Worm (Caenorhabditis elegans): ENCODE results near the gene ast-1.

DNA sequence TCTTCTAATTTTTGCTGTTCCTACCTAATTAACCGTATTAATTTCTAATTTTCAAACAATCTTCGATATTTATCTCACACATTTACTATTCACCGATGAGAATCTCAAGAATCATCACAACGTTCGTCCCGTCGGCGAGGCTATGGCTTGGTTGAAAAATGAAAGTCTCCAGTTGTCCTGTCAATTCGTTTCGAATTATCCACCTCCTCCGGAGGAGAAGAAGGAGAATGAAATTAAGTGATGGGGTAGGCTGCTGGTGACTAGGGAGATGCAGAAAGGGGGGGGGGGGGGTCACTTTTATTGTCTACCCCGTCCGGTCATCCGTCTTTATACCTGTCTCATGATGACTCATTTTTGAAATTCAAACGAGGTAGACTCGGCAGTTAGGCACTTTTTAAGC is 17.7 kb upstream of the ast-1 start:
- no peak for TF ChIP-seq snpc-4 (GFP tag; optimal IDR thresholded peaks at IDR 0.05)
- TF ChIP-seq snpc-4 (tag; optimal IDR thresholded peaks at IDR 0.05), result no peak
- no peak for TF ChIP-seq Y56A3A.18 (GFP tag; IDR thresholded peaks at IDR 0.05)
- TF ChIP-seq xnd-1 (tag; optimal IDR thresholded peaks at IDR 0.05), result no peak
- no peak for TF ChIP-seq let-607 (tag; optimal IDR thresholded peaks at IDR 0.05)
- no peak for TF ChIP-seq unc-62 (GFP tag; optimal IDR thresholded peaks at IDR 0.05)
